Fruit fly (Drosophila melanogaster): ENCODE measurements around the gene CG13603.

Gene CG13603

dm6 chr3R:23992823-23993797, 6.7 kb upstream of the CG13603 start, which contains the start of the genes Epp and Rab7:
Epp (minus strand) TSS chr3R:23992916.
Rab7 (plus strand) TSS chr3R:23993008.
- TF ChIP-seq ey (GFP tag; optimal IDR thresholded peaks at IDR 0.05) (peak; percentile 35), CG32264 (GFP tag; optimal IDR thresholded peaks at IDR 0.05) (no peak), Vsx2 (GFP tag; optimal IDR thresholded peaks at IDR 0.05; ENCODE audit: partially characterized antibody) (peak; percentile 99), br (GFP tag; optimal IDR thresholded peaks at IDR 0.05) (peak; percentile 69), psq (GFP tag; optimal IDR thresholded peaks at IDR 0.05) (peak; percentile 17), pan (optimal IDR thresholded peaks at IDR 0.05) (no peak), Rel (GFP tag; optimal IDR thresholded peaks at IDR 0.05) (no peak), Rel (tag; optimal IDR thresholded peaks at IDR 0.05) (peak; percentile 67), woc (GFP tag; optimal IDR thresholded peaks at IDR 0.05) (no peak), Sp1 (GFP tag; optimal IDR thresholded peaks at IDR 0.05) (peak; percentile 56), Mio (GFP tag; optimal IDR thresholded peaks at IDR 0.05) (no peak), jim (GFP tag; optimal IDR thresholded peaks at IDR 0.05) (peak; percentile 9), sv (GFP tag; optimal IDR thresholded peaks at IDR 0.05) (no peak), GATAd (GFP tag; optimal IDR thresholded peaks at IDR 0.05) (peak; percentile 43), Hr78 (GFP tag; optimal IDR thresholded peaks at IDR 0.05) (no peak), dsf (GFP tag; optimal IDR thresholded peaks at IDR 0.05; ENCODE audit: borderline replicate concordance) (peak; percentile 52), Jra (GFP tag; optimal IDR thresholded peaks at IDR 0.05) (peak; percentile 51), CrebA (GFP tag; optimal IDR thresholded peaks at IDR 0.05; ENCODE audit: borderline replicate concordance) (no peak), Abd-B (GFP tag; optimal IDR thresholded peaks at IDR 0.05) (no peak), usp (GFP tag; optimal IDR thresholded peaks at IDR 0.05) (no peak), Hnf4 (GFP tag; optimal IDR thresholded peaks at IDR 0.05) (peak; percentile 83), HLH106 (tag; optimal IDR thresholded peaks at IDR 0.05) (peak; percentile 38), tai (GFP tag; optimal IDR thresholded peaks at IDR 0.05) (no peak), h (GFP tag; optimal IDR thresholded peaks at IDR 0.05) (peak; percentile 67), rgr (GFP tag; optimal IDR thresholded peaks at IDR 0.05) (peak; percentile 71), OdsH (GFP tag; optimal IDR thresholded peaks at IDR 0.05) (peak; percentile 45), lola (GFP tag; optimal IDR thresholded peaks at IDR 0.05) (no peak), dmrt93B (GFP tag; optimal IDR thresholded peaks at IDR 0.05) (no peak), CG9705 (GFP tag; optimal IDR thresholded peaks at IDR 0.05) (no peak), fru (GFP tag; optimal IDR thresholded peaks at IDR 0.05) (peak; percentile 55), foxo (GFP tag; optimal IDR thresholded peaks at IDR 0.05) (peak in 1 of 2 experiments; percentile 66), dl (GFP tag; optimal IDR thresholded peaks at IDR 0.05; ENCODE audit: insufficient read depth in 1 of 2, partially characterized antibody in 2 of 2) (no peak), Dif (GFP tag; optimal IDR thresholded peaks at IDR 0.05; ENCODE audit: partially characterized antibody) (no peak), sage (GFP tag; optimal IDR thresholded peaks at IDR 0.05) (no peak), N (GFP tag; optimal IDR thresholded peaks at IDR 0.05) (no peak), Hr83 (GFP tag; optimal IDR thresholded peaks at IDR 0.05; ENCODE audit: poor library complexity, severe bottlenecking) (peak; percentile 88), Myc (optimal IDR thresholded peaks at IDR 0.05) (no peak), Dfd (GFP tag; optimal IDR thresholded peaks at IDR 0.05) (no peak), brk (GFP tag; optimal IDR thresholded peaks at IDR 0.05) (no peak)

- no peak for TF ChIP-seq Sp1 (GFP tag; optimal IDR thresholded peaks at IDR 0.05)
- TF ChIP-seq Hr83 (GFP tag; optimal IDR thresholded peaks at IDR 0.05; ENCODE audit: poor library complexity, severe bottlenecking), result no peak
- no peak for TF ChIP-seq Hnf4 (GFP tag; optimal IDR thresholded peaks at IDR 0.05)
- peak; percentile 6 for TF ChIP-seq fru (GFP tag; optimal IDR thresholded peaks at IDR 0.05)
- no peak for TF ChIP-seq pan (optimal IDR thresholded peaks at IDR 0.05)
- TF ChIP-seq GATAd (GFP tag; optimal IDR thresholded peaks at IDR 0.05), result no peak
- no peak for TF ChIP-seq CG9705 (GFP tag; optimal IDR thresholded peaks at IDR 0.05)
Measured at dm6 chr3R:23991364-23991763, 5.0 kb upstream of the CG13603 start.

Data from whole organism, wandering third instar larva.